Worm (Caenorhabditis elegans): Measurements from ENCODE around the gene sluh-7.

DNA sequence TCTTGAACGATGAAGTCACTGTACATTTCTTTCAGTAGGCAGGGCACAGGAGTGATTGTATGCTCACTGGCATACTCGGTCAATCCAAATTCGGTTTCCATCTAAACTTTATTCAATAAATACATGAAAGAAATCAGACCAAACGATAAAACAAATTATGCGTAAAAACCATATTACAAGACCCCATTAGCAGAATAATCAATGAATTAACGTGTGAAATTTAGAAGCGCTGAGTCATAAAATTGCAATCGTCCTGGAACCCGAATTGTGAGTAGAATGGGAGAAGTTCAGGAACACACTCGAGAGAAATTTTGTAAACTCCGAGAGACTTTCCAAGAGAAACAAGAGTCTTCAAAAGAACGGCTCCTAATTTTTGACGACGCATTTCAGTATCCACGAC is 36.2 kb downstream of the sluh-7 start, which contains the start of gene B0024.11:
- TF ChIP-seq him-1 (tag; optimal IDR thresholded peaks at IDR 0.05) (no peak), W03F9.2 (tag; optimal IDR thresholded peaks at IDR 0.05) (no peak), dao-5 (tag; optimal IDR thresholded peaks at IDR 0.05) (no peak)

Measured in whole organism, L4/young adult.